Worm (Caenorhabditis elegans) whole organism, midembryonic: ENCODE data around the gene F35H8.4.

Experiments
- T22C8.4 ChIP-seq: fragments of 200-800 bp; sonication (Bioruptor generic); IDR thresholded peaks from 2 replicates; pipeline ENCODE4 v1.3.6; 2022; ENCODE audit warnings: missing genetic modification characterization, missing compliant biosample characterization
- cog-1 ChIP-seq: sonication (generic microtip); optimal IDR thresholded peaks from 2 replicates; lab custom pipeline; 2016; ENCODE audit warnings: missing genetic modification characterization, missing compliant biosample characterization
- flt-1 ChIP-seq: fragments of 200-800 bp; sonication (Bioruptor generic); IDR thresholded peaks from 2 replicates; pipeline ENCODE4 v1.3.6; 2022; ENCODE audit warnings: missing genetic modification characterization, missing compliant biosample characterization
- klf-2 ChIP-seq: fragments of 200-800 bp; sonication (Bioruptor generic); conservative IDR thresholded peaks from 2 replicates; pipeline ENCODE4 v1.3.6; 2022; ENCODE audit warnings: missing genetic modification reagents, missing genetic modification characterization, missing compliant biosample characterization
- med-1 ChIP-seq: sonication (generic microtip); optimal IDR thresholded peaks from 2 replicates; lab custom pipeline; 2017; ENCODE audit warnings: missing genetic modification characterization, mild to moderate bottlenecking, missing compliant biosample characterization, antibody characterized with exemption, missing genetic modification reagents; ENCODE audit not compliant: insufficient read depth
- ref-1 ChIP-seq: fragments of 200-800 bp; sonication (Bioruptor generic); conservative IDR thresholded peaks from 2 replicates; pipeline ENCODE4 v1.3.6; 2022; ENCODE audit warnings: missing genetic modification reagents, missing genetic modification characterization, missing compliant biosample characterization
- tab-1 ChIP-seq: fragments of 200-800 bp; sonication (Bioruptor generic); IDR thresholded peaks from 2 replicates; pipeline ENCODE4 v1.3.6; 2022; ENCODE audit warnings: missing genetic modification characterization, missing compliant biosample characterization
- ztf-23 ChIP-seq: fragments of 200-800 bp; sonication (Bioruptor generic); IDR thresholded peaks from 2 replicates; pipeline ENCODE4 v1.3.6; 2022; ENCODE audit warnings: missing genetic modification reagents, missing genetic modification characterization, missing compliant biosample characterization
- ztf-29 ChIP-seq: fragments of 200-800 bp; sonication (Bioruptor generic); IDR thresholded peaks from 2 replicates; pipeline ENCODE4 v1.3.6; 2022; ENCODE audit warnings: missing genetic modification reagents, missing genetic modification characterization, missing compliant biosample characterization

F35H8.4 gene

DNA sequence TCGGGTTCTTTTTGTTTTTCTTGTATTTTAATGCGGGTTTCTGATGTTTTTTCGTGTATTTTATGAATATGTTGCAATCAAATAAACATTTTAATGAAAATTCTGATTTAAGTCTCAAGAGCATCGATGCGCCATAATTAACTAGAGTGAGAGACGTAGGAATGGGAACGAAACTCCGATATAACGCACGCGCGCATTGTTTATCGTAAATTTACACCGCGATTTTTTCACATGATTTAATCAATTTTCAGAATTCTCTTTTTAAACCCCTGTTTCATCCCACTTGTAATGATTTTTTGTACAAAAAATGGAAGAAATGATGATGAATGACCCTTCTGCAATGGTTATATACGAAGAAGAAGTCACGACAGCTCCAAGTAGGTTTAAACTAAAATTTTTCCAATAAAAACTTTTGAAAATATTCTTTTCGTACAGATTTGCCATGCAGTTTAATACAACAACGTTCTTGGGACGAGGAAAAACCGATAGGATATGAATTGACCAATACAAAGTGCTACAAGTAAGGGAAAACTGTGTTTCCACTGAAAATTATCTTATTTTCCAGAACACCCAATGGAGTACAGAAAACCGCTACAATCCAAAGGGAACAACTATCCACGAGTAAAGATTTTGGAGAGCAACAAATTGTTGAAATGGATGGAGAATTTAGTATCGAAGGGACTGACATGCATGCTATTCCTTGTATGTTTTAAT lies 2.2 kb downstream of the F35H8.4 start, which contains the start of gene zfp-2:
zfp-2 (plus strand) TSS at position 214 of the 714 bp plus-strand sequence.
- TF ChIP-seq med-1 (GFP tag; lab: Kevin White, UChicago) (no peak), tab-1 (GFP tag; lab: Robert Waterston, UW) (no peak), ztf-23 (GFP tag; lab: Robert Waterston, UW) (no peak), klf-2 (GFP tag; lab: Robert Waterston, UW) (no peak), T22C8.4 (no peak)

DNA sequence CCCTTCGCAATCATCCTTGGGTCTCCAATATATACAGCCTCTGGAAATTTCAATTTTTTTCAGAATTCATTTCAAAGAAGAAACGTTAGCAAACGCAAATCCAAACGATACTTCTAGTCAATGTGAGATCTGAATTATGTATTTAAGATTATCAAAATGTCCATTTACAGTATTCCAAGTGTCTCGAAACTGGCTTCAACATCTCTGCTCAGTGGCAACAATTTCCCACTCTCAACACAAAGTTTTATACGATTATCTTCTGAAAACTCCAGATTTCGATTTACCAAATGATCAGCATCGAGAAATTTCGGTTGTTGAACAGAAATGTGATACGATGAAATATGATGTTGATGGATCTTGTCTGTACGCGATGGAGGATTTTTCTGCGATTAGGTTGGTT lies 3.2 kb downstream of the F35H8.4 start:
- TF ChIP-seq flt-1 (GFP tag; lab: Robert Waterston, UW) (no peak), klf-2 (GFP tag; lab: Robert Waterston, UW) (no peak), cog-1 (tag; lab: Kevin White, UChicago) (no peak), ztf-23 (GFP tag; lab: Robert Waterston, UW) (no peak), tab-1 (GFP tag; lab: Robert Waterston, UW) (no peak), ref-1 (GFP tag; lab: Robert Waterston, UW) (no peak), ztf-29 (no peak), T22C8.4 (no peak), med-1 (GFP tag; lab: Kevin White, UChicago) (no peak)

DNA sequence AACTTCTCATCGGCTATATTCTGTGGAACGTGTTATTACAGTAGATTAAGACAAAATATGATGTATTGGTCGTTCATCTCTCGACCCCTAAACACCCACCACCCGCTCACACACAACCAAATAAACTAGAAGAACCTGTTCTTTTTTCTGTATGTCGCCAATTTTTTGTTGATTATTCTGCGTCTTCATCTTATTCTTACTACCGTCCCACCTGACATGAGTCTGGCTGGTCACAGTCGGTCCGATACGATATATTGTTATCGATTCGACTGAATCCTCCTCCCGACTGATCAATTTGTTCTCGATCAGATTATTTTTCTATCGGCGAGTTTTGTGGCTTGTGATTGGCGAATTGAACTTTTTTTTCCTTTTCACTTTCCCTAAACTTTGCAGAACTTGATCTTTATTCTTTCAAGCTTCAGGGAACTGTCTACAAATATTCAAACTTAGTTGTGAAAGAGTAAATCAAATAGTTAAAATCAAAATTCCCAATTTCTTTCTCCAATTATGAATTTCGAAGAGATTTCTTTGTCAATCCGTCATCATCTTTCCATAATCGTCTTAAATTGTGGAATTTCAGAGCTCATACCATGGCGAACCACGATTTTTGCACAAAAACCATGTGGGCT lies 4.8 kb downstream of the F35H8.4 start, which contains the start of gene F35H8.2:
F35H8.2 (plus strand) TSS at position 579 of the 629 bp plus-strand sequence.
- TF ChIP-seq klf-2 (GFP tag; lab: Robert Waterston, UW), result no peak
- TF ChIP-seq T22C8.4, result no peak
- TF ChIP-seq ztf-23 (GFP tag; lab: Robert Waterston, UW), result no peak
- TF ChIP-seq med-1 (GFP tag; lab: Kevin White, UChicago), result no peak
- no peak for TF ChIP-seq tab-1 (GFP tag; lab: Robert Waterston, UW)
- no peak for TF ChIP-seq cog-1 (tag; lab: Kevin White, UChicago)
- no peak for TF ChIP-seq ref-1 (GFP tag; lab: Robert Waterston, UW)
- no peak for TF ChIP-seq flt-1 (GFP tag; lab: Robert Waterston, UW)
- no peak for TF ChIP-seq ztf-29

DNA sequence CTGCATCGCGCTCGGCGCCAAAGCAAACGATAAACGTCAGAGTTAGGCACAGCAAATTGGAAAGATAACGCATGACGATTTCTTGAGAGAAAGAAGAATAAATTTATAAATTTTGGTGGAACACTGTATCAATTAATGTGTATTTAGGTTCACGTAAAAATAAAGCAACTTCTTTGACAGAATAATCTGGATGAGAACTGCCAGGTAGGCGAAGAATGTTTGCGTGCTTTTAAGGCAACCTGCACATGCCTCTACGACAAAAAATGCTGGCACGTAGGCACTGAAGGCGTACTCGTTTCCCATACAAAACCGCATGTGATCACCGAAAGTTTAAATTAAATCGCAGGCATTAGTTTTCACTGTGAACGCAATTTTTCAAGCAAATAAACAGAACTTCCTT lies 6.7 kb downstream of the F35H8.4 start, which contains the start of gene F35H8.1:
F35H8.1 (minus strand) TSS at position 101 of the 400 bp plus-strand sequence.
- TF ChIP-seq med-1 (GFP tag; lab: Kevin White, UChicago), result no peak
- no peak for TF ChIP-seq ztf-29
- no peak for TF ChIP-seq flt-1 (GFP tag; lab: Robert Waterston, UW)
- no peak for TF ChIP-seq tab-1 (GFP tag; lab: Robert Waterston, UW)
- no peak for TF ChIP-seq T22C8.4
- no peak for TF ChIP-seq ztf-23 (GFP tag; lab: Robert Waterston, UW)
- TF ChIP-seq klf-2 (GFP tag; lab: Robert Waterston, UW), result no peak
- TF ChIP-seq cog-1 (tag; lab: Kevin White, UChicago), result no peak
- no peak for TF ChIP-seq ref-1 (GFP tag; lab: Robert Waterston, UW)

DNA sequence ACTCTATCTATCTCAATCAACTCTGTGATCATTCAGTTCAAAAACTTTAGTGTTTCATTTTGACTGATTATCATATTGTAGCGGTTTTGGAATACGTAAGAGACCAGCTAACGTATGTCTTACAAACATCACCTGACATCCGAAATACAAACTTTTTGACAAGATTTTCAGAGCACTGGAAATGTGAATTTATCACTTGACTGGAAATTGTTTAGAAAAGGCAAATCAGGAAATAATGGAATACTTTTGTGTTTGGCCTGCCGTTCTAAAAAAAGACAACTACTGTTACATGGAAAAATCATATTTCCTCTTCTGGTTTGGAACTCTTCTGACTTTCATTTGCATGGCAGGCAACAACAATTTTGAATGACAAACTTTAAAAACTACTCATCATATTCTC lies 8.3 kb downstream of the F35H8.4 start, which contains the start of gene F35H8.12:
F35H8.12 (plus strand) TSS at position 301 of the 400 bp plus-strand sequence.
- TF ChIP-seq T22C8.4 (no peak), klf-2 (GFP tag; lab: Robert Waterston, UW) (no peak), tab-1 (GFP tag; lab: Robert Waterston, UW) (no peak), flt-1 (GFP tag; lab: Robert Waterston, UW) (no peak), ztf-29 (no peak), ztf-23 (GFP tag; lab: Robert Waterston, UW) (no peak)

DNA sequence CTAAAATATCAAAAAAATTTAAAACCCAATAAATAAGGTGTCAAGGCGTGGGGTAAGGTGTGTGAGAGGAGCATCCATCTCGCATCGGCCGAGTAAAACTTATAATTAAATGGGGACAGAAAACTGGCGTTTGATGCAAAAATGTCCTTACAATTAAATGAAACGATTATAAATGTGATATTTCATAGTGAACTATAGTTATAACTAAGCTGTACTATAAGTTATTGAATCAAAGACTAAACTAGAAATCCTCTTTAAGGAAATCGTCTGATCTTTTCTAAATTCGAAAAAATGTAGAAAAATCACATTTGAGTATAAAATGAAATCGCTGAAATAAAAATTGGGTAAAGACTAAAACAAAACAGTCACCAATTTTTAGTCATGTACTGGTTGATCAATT lies 9.1 kb downstream of the F35H8.4 start, which contains the start of gene sra-6:
sra-6 (minus strand) TSS at position 101 of the 400 bp plus-strand sequence.
- TF ChIP-seq ref-1 (GFP tag; lab: Robert Waterston, UW) (no peak), flt-1 (GFP tag; lab: Robert Waterston, UW) (no peak), ztf-29 (no peak), T22C8.4 (no peak), ztf-23 (GFP tag; lab: Robert Waterston, UW) (no peak)

DNA sequence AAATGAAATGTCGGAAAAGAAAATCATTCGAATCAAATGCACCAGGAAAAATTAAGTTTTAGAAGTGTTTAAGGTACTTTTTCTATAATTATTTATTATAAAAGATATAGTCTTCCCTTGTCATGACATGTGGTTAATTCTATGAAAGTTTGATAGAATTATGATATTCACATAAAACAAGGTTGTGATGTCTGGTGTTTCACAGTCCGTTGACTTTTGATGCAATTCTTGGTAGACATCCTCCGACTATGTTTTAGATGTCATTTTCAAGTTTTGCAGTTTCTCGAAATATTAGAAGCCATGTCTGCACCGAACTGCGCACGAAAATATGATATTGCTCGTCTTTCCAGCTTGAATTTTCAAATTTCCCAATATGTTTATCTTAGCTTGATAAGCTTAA lies 15.4 kb downstream of the F35H8.4 start, which contains the start of gene sra-7:
sra-7 (plus strand) TSS at position 301 of the 400 bp plus-strand sequence.
- TF ChIP-seq tab-1 (GFP tag; lab: Robert Waterston, UW) (no peak), ztf-23 (GFP tag; lab: Robert Waterston, UW) (no peak), med-1 (GFP tag; lab: Kevin White, UChicago) (no peak), ref-1 (GFP tag; lab: Robert Waterston, UW) (no peak), klf-2 (GFP tag; lab: Robert Waterston, UW) (no peak), cog-1 (tag; lab: Kevin White, UChicago) (no peak)

DNA sequence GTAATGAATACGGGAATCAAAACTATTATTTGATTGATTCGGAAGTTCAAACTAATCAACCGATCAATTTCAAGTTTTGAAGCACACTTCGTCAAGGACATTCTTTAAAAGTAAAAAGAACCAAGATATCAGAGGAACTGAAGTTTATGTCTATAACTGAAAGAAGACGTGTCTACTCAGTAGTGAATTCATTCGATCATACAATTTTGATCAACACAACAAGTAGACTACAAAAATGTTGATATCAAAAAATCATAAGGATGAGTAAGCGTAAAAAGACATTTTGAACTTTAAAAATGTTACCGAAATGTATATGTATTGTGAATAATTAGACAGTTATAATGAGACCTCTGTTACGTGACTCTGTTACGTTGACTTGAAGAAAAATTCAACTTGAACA lies 17.0 kb downstream of the F35H8.4 start, which contains the start of gene sra-4:
sra-4 (minus strand) TSS at position 101 of the 400 bp plus-strand sequence.
- TF ChIP-seq flt-1 (GFP tag; lab: Robert Waterston, UW) (no peak), klf-2 (GFP tag; lab: Robert Waterston, UW) (no peak), ref-1 (GFP tag; lab: Robert Waterston, UW) (no peak), cog-1 (tag; lab: Kevin White, UChicago) (no peak), ztf-23 (GFP tag; lab: Robert Waterston, UW) (no peak), ztf-29 (no peak), tab-1 (GFP tag; lab: Robert Waterston, UW) (no peak), med-1 (GFP tag; lab: Kevin White, UChicago) (no peak), T22C8.4 (no peak)

DNA sequence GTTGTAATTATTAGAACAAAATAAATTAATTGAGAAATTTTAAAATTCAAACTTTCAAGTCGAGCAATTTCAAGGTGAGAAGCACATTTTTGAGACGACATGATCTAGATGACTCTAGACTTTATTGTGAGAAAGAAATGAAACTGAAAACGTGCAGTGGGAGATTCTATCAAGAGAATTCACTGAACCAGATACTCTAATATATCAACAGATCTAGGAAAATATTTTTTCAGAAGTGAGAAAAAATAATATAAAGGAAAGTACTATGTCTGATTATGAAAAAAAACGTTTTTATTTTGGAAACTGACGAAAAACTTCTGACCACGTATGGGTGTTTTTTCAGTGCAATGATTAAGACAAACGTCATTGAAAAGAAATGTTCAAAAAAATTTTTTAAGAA lies 19.1 kb downstream of the F35H8.4 start, which contains the start of gene sra-3:
sra-3 (minus strand) TSS at position 101 of the 400 bp plus-strand sequence.
- no peak for TF ChIP-seq ztf-23 (GFP tag; lab: Robert Waterston, UW)
- TF ChIP-seq flt-1 (GFP tag; lab: Robert Waterston, UW), result no peak
- no peak for TF ChIP-seq tab-1 (GFP tag; lab: Robert Waterston, UW)
- no peak for TF ChIP-seq ref-1 (GFP tag; lab: Robert Waterston, UW)
- TF ChIP-seq klf-2 (GFP tag; lab: Robert Waterston, UW), result no peak
- TF ChIP-seq ztf-29, result no peak
- no peak for TF ChIP-seq med-1 (GFP tag; lab: Kevin White, UChicago)
- TF ChIP-seq T22C8.4, result no peak
- no peak for TF ChIP-seq cog-1 (tag; lab: Kevin White, UChicago)
